Worm (Caenorhabditis elegans): ENCODE results near the gene srh-246.

The srh-246 gene

DNA sequence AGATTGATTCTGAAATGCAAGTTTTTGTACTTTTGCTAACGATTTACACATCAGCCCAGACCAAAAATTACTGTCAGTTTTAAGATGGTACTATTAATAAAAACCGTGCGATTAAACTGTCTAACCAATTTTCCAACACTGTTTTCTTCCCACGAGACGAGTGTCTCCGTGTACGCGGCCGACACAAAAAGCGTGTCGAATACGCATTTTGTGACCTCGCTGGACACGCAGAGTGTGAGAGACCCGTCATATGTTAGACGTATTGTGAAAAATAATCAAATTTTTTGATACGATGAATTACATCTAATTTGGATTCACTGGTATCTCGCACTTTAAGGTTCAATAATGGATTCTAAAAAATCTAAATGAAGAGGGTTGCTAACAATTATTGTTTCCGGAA, 21.9 kb downstream of the srh-246 start:
- TF ChIP-seq unc-62 (GFP tag; optimal IDR thresholded peaks at IDR 0.05) (no peak), pha-4 (tag; optimal IDR thresholded peaks at IDR 0.05) (no peak), hlh-1 (tag; optimal IDR thresholded peaks at IDR 0.05) (no peak), bed-3 (GFP tag; optimal IDR thresholded peaks at IDR 0.05) (no peak), drap-1 (GFP tag; optimal IDR thresholded peaks at IDR 0.05) (no peak), nhr-76 (tag; optimal IDR thresholded peaks at IDR 0.05) (no peak), lsy-2 (tag; optimal IDR thresholded peaks at IDR 0.05) (no peak), ceh-83 (GFP tag; optimal IDR thresholded peaks at IDR 0.05) (no peak), nhr-2 (tag; optimal IDR thresholded peaks at IDR 0.05) (no peak), zip-8 (tag; optimal IDR thresholded peaks at IDR 0.05) (no peak), nhr-12 (tag; optimal IDR thresholded peaks at IDR 0.05) (no peak), lin-13 (tag; optimal IDR thresholded peaks at IDR 0.05) (no peak), ceh-39 (tag; optimal IDR thresholded peaks at IDR 0.05) (no peak), mab-5 (tag; optimal IDR thresholded peaks at IDR 0.05) (no peak), unc-120 (tag; optimal IDR thresholded peaks at IDR 0.05; ENCODE audit: poor library complexity, severe bottlenecking) (no peak), cnd-1 (tag; optimal IDR thresholded peaks at IDR 0.05) (no peak), ztf-11 (tag; optimal IDR thresholded peaks at IDR 0.05) (no peak), blmp-1 (tag; optimal IDR thresholded peaks at IDR 0.05) (no peak), nhr-237 (tag; optimal IDR thresholded peaks at IDR 0.05) (no peak)

DNA sequence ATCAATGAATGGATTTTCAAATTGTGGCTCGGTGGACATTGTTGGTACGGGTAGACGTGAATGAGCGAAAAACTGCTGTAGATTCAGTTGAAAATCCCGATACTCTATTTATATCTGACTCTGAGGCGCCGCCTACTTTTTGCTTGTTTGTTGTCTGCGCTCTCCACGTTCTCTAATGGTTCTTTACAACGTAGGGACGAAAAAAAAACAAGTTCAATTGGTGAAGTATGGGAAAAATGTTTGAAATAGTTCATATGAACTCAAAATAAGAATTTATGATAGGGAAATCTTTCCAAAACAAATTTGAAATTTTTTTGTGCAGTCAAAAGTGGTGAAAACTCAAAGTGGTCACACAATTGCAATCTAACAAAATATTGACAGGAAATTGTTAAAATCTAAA, 22.7 kb downstream of the srh-246 start, which contains the start of gene F48G7.10:
TSS of gene F48G7.10 (minus strand) at position 101 of the 400 bp plus-strand sequence.
- no peak for TF ChIP-seq unc-62 (GFP tag; optimal IDR thresholded peaks at IDR 0.05)
- TF ChIP-seq drap-1 (GFP tag; optimal IDR thresholded peaks at IDR 0.05), result no peak
- no peak for TF ChIP-seq lsy-2 (tag; optimal IDR thresholded peaks at IDR 0.05)
- no peak for TF ChIP-seq lin-32 (GFP tag; optimal IDR thresholded peaks at IDR 0.05)
- no peak for TF ChIP-seq mep-1 (tag; optimal IDR thresholded peaks at IDR 0.05)
- TF ChIP-seq zip-8 (tag; optimal IDR thresholded peaks at IDR 0.05), result no peak
- TF ChIP-seq bed-3 (GFP tag; optimal IDR thresholded peaks at IDR 0.05), result no peak
- no peak for TF ChIP-seq pha-4 (tag; optimal IDR thresholded peaks at IDR 0.05)
- TF ChIP-seq nhr-76 (tag; optimal IDR thresholded peaks at IDR 0.05), result no peak
- TF ChIP-seq elt-3 (tag; optimal IDR thresholded peaks at IDR 0.05), result no peak
- TF ChIP-seq mab-5 (tag; optimal IDR thresholded peaks at IDR 0.05), result no peak
- no peak for TF ChIP-seq nhr-12 (tag; optimal IDR thresholded peaks at IDR 0.05)
- no peak for TF ChIP-seq ceh-43 (GFP tag; optimal IDR thresholded peaks at IDR 0.05)
- TF ChIP-seq lin-13 (tag; optimal IDR thresholded peaks at IDR 0.05), result no peak
- TF ChIP-seq ceh-83 (GFP tag; optimal IDR thresholded peaks at IDR 0.05), result no peak

ce11 chrV:631832-632231, 25.7 kb downstream of the srh-246 start:
- TF ChIP-seq tbx-8 (GFP tag; optimal IDR thresholded peaks at IDR 0.05) (no peak), nhr-76 (tag; optimal IDR thresholded peaks at IDR 0.05) (no peak), nhr-237 (tag; optimal IDR thresholded peaks at IDR 0.05) (no peak), sem-2 (GFP tag; optimal IDR thresholded peaks at IDR 0.05) (no peak), mab-5 (tag; optimal IDR thresholded peaks at IDR 0.05) (no peak), unc-39 (tag; optimal IDR thresholded peaks at IDR 0.05) (no peak), nhr-28 (tag; optimal IDR thresholded peaks at IDR 0.05) (no peak), ceh-43 (GFP tag; optimal IDR thresholded peaks at IDR 0.05) (no peak), ham-2 (GFP tag; optimal IDR thresholded peaks at IDR 0.05) (no peak), nhr-2 (tag; optimal IDR thresholded peaks at IDR 0.05) (no peak), lin-32 (GFP tag; optimal IDR thresholded peaks at IDR 0.05) (no peak)

DNA sequence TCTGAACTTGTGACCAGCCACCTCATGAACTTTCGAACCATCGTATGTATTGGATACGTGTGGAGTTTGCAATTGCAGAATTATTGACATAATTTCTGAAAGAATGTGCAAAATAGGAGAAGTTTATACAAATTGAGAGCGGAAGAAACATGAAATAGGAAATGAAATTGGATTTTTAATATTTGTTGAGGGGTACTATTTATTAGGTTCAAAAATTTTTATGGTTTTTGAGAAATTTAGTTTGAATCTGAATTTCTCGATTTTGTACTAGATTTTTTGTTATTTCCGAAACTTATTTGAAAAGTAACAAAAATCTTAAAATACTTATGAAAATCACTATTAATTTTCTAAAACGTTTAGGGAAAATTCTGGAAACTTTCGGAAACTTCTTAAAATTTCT, 29.1 kb downstream of the srh-246 start, which contains the start of gene F48G7.9:
TSS of gene F48G7.9 (minus strand) at position 101 of the 400 bp plus-strand sequence.
- TF ChIP-seq drap-1 (GFP tag; optimal IDR thresholded peaks at IDR 0.05) (no peak), unc-39 (tag; optimal IDR thresholded peaks at IDR 0.05) (no peak), ceh-39 (tag; optimal IDR thresholded peaks at IDR 0.05) (no peak), pha-4 (tag; optimal IDR thresholded peaks at IDR 0.05) (no peak), lsy-2 (tag; optimal IDR thresholded peaks at IDR 0.05) (no peak), elt-3 (tag; optimal IDR thresholded peaks at IDR 0.05) (no peak), nhr-76 (tag; optimal IDR thresholded peaks at IDR 0.05) (no peak), lin-13 (tag; optimal IDR thresholded peaks at IDR 0.05) (no peak), ceh-43 (GFP tag; optimal IDR thresholded peaks at IDR 0.05) (no peak), unc-120 (tag; optimal IDR thresholded peaks at IDR 0.05; ENCODE audit: poor library complexity, severe bottlenecking) (no peak), M03D4.4 (tag; optimal IDR thresholded peaks at IDR 0.05) (no peak), blmp-1 (tag; optimal IDR thresholded peaks at IDR 0.05) (no peak), ztf-11 (tag; optimal IDR thresholded peaks at IDR 0.05) (no peak), nhr-12 (tag; optimal IDR thresholded peaks at IDR 0.05) (no peak), mab-5 (tag; optimal IDR thresholded peaks at IDR 0.05) (no peak), nhr-28 (tag; optimal IDR thresholded peaks at IDR 0.05) (no peak)

- no peak for TF ChIP-seq blmp-1 (tag; optimal IDR thresholded peaks at IDR 0.05)
- TF ChIP-seq unc-39 (tag; optimal IDR thresholded peaks at IDR 0.05), result no peak
- TF ChIP-seq ceh-83 (GFP tag; optimal IDR thresholded peaks at IDR 0.05), result no peak
- no peak for TF ChIP-seq elt-1 (tag; optimal IDR thresholded peaks at IDR 0.05; ENCODE audit: borderline replicate concordance, insufficient read depth)
- TF ChIP-seq ham-2 (GFP tag; optimal IDR thresholded peaks at IDR 0.05), result no peak
- TF ChIP-seq ceh-43 (GFP tag; optimal IDR thresholded peaks at IDR 0.05), result no peak
- TF ChIP-seq nhr-76 (tag; optimal IDR thresholded peaks at IDR 0.05), result no peak
- no peak for TF ChIP-seq sptf-1 (tag; optimal IDR thresholded peaks at IDR 0.05)
These were observed 30.0 kb downstream of the srh-246 start, which contains the start of gene F48G7.8 for ce11 chrV:627585-627984. F48G7.8 (minus strand) TSS chrV:627685.

Measured in whole organism, mixed stage, embryonic.